Worm (Caenorhabditis elegans) whole organism, late embryonic: ENCODE data around the gene adah-1.

Source experiments
- K02D7.2 ChIP-seq: sonication (generic microtip); optimal IDR thresholded peaks from 2 replicates; lab custom pipeline; 2017; ENCODE audit warnings: mild to moderate bottlenecking, missing genetic modification characterization, missing compliant biosample characterization
- ama-1 ChIP-seq: fragments of 150-350 bp; optimal IDR thresholded peaks from 2 replicates; lab custom pipeline; 2014
- ceh-34 ChIP-seq: sonication (generic microtip); optimal IDR thresholded peaks from 2 replicates; lab custom pipeline; 2016; ENCODE audit warnings: mild to moderate bottlenecking, missing genetic modification characterization, missing compliant biosample characterization
- ets-4 ChIP-seq: sonication (generic microtip); optimal IDR thresholded peaks from 2 replicates; lab custom pipeline; 2016; ENCODE audit warnings: missing genetic modification characterization, missing compliant biosample characterization
- fax-1 ChIP-seq: sonication (generic microtip); optimal IDR thresholded peaks from 2 replicates; lab custom pipeline; 2016; ENCODE audit warnings: missing genotype, missing genetic modification characterization, missing compliant biosample characterization
- hlh-30 ChIP-seq: sonication (generic microtip); optimal IDR thresholded peaks from 2 replicates; lab custom pipeline; 2017; ENCODE audit warnings: antibody characterized with exemption, missing genetic modification characterization, missing compliant biosample characterization; ENCODE audit not compliant: insufficient read depth
- lim-6 ChIP-seq: sonication (generic microtip); optimal IDR thresholded peaks from 2 replicates; lab custom pipeline; 2016; ENCODE audit warnings: missing genetic modification characterization, missing compliant biosample characterization
- nhr-11 ChIP-seq: fragments of 150-350 bp; optimal IDR thresholded peaks from 2 replicates; lab custom pipeline; 2014; ENCODE audit warnings: missing biosample characterization, missing genetic modification characterization
- pha-4 ChIP-seq: fragments of 150-350 bp; optimal IDR thresholded peaks from 2 replicates; lab custom pipeline; 2018; ENCODE audit warnings: missing biosample characterization, missing genetic modification reagents, missing genetic modification characterization
- pros-1 ChIP-seq: fragments of 150-350 bp; optimal IDR thresholded peaks from 2 replicates; lab custom pipeline; 2014; ENCODE audit warnings: missing biosample characterization, missing genetic modification reagents, missing genetic modification characterization
- ref-2 ChIP-seq: sonication (generic microtip); optimal IDR thresholded peaks from 2 replicates; lab custom pipeline; 2016; ENCODE audit warnings: missing genetic modification characterization, missing compliant biosample characterization
- sdc-2 ChIP-seq: sonication (generic microtip); optimal IDR thresholded peaks from 2 replicates; lab custom pipeline; 2016; ENCODE audit warnings: missing genotype, missing genetic modification characterization, missing compliant biosample characterization
- tbx-2 ChIP-seq: sonication (generic microtip); optimal IDR thresholded peaks from 2 replicates; lab custom pipeline; 2016; ENCODE audit warnings: missing genetic modification characterization, missing compliant biosample characterization
- ztf-16 ChIP-seq: sonication (generic microtip); optimal IDR thresholded peaks from 2 replicates; lab custom pipeline; 2017; ENCODE audit warnings: missing genetic modification characterization, missing compliant biosample characterization

- TF ChIP-seq K02D7.2 (tag; lab: Kevin White, UChicago): no peak
- TF ChIP-seq nhr-11 (tag; lab: Kevin White, UChicago): no peak
- TF ChIP-seq lim-6 (tag; lab: Kevin White, UChicago): no peak
- no peak for TF ChIP-seq pros-1 (tag; lab: Kevin White, UChicago)
- no peak for TF ChIP-seq hlh-30 (tag; lab: Kevin White, UChicago)
- TF ChIP-seq pha-4 (tag; lab: Kevin White, UChicago): no peak
- TF ChIP-seq ztf-16 (tag; lab: Kevin White, UChicago): no peak
- no peak for TF ChIP-seq tbx-2 (tag; lab: Kevin White, UChicago)
- TF ChIP-seq ref-2 (tag; lab: Kevin White, UChicago): no peak
- TF ChIP-seq ceh-34 (tag; lab: Kevin White, UChicago): no peak
- no peak for TF ChIP-seq ama-1 (lab: Kevin White, UChicago)
- TF ChIP-seq fax-1: no peak
- TF ChIP-seq ets-4 (tag; lab: Kevin White, UChicago): no peak
- no peak for TF ChIP-seq sdc-2 (tag; lab: Kevin White, UChicago)
These were observed at the start of gene adah-1 for ce11 chrIV:7023858-7024257.
